Worm (Caenorhabditis elegans) whole organism, dauer: ENCODE measurements around the gene F07C4.10.

Experiments
- unc-62 ChIP-seq: sonication (generic microtip); optimal IDR thresholded peaks from 2 replicates; lab custom pipeline; 2017; ENCODE audit warnings: missing biosample characterization, missing genetic modification reagents, missing genetic modification characterization

F07C4.10 gene

DNA sequence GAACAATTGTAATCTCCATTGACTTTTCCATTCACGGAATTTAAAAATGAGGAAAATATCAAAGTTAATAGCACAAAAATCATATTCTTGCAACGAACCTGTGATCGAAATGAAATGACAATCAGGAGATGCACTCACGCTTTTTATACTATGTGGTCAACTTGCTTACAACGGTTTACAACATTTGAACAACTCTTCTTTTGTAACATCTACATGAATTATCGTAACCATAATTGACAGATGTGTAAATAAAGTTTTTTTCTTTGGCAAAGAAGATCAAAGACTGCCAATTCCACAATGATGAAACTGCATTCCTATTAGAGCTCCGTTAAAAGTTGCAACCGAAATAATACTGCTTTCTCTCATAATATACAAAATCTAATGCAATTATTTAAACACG lies at the start of gene F07C4.10:
Gene F07C4.10, minus strand, starts transcription at position 101 of the 400 bp plus-strand sequence.
- no peak for TF ChIP-seq unc-62 (GFP tag; lab: Kevin White, UChicago)

DNA sequence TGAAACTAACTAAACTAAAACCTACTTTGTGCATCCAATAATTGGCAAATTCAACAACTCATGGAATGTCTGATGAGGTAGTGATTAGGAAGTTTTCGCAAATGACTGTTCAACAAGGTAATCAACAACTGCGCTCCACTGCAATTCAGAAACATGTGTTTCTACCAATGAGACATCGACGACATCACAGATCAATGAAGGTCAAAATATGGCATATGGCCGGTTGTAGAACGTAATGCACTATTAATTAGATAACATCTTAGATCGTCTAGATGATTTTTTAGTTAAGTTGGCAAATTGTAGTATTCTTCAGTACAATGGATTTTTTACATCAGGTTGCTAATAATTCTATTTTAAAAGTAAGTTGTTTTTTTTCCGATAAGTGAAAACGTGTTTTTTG lies 46.5 kb upstream of the F07C4.10 start, which contains the start of the genes nhr-94 and nhr-152:
Gene nhr-94, minus strand, starts transcription at position 147 of the 400 bp plus-strand sequence.
Gene nhr-152, plus strand, starts transcription at position 162 of the 400 bp plus-strand sequence.
- no peak for TF ChIP-seq unc-62 (GFP tag; lab: Kevin White, UChicago)

DNA sequence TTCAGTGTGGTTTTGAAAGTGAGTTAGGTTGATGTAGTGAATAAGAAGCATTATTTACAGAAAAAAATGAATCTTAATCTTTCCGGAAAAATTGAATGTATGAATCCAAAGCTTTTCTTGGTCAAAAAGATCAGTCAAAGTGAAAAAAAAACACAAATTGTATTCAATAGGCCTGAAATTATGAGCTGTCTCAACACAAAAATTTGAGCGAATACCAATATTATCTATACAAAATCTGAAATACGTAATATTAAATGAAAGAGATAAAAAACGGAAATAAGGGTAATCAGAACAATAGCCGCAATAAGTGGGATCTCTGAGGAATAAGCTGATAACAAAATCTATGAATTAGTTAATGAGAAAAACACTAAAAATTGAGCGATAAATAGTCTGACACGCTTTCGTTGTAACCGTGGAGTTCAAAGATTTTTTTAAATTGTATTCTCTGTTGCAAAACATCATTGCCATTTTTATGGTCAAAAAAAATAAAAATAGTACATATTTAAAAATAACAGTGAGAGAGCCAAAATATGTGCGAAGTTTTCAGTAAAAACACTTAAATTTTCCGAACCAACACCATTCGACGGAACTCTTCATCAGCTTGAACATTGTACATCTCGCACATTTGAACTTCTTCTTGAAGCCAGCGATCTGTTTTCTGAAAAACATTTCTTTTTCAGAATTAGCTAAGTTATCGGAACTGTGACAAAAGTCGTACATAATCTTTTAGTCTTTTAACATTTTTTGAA lies 44.4 kb upstream of the F07C4.10 start, which contains the start of gene sre-11:
Gene sre-11, minus strand, starts transcription at position 51 of the 749 bp plus-strand sequence.
- no peak for TF ChIP-seq unc-62 (GFP tag; lab: Kevin White, UChicago)

DNA sequence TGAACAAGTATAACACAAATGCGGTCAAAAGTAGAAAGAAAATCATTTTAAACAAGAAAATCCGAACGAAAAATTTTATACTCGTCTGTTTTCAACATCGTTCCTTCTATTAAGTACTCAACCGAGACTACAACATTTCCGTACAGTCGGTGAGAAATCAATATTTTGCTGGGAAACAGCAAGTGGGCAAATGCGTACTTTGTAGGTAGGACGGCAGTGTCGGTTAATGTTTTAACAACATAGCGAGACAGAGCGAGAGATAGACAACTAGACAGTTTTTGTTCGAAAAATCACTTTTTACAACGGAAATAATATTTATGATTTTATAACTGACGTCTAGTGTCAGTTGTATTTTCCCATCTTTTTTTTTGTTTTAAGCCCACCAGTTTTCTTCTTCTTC lies 41.7 kb upstream of the F07C4.10 start, which contains the start of gene cyp-33A1:
Gene cyp-33A1, minus strand, starts transcription at position 72 of the 400 bp plus-strand sequence.
- no peak for TF ChIP-seq unc-62 (GFP tag; lab: Kevin White, UChicago)

DNA sequence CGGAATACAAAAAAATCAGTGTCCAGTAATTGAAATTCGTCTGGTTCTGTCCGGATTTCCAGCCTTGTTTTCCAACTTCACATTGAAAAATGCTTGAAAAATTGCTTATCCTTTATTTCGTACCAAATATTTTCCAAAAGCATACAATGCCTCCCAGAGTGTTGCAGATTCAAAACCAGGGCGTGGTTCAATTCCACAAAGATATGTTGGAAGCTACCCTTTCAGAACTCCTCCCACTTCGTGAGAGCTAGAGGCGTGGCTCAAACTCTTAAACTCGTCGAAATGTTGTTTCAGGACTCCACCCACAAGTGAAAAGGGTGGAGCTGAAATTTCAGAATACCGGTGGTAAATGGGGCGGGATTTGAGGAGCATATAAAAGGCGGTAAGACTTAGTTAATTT lies 36.2 kb upstream of the F07C4.10 start, which contains the start of gene C12D5.3:
Gene C12D5.3, plus strand, starts transcription at position 301 of the 400 bp plus-strand sequence.
- TF ChIP-seq unc-62 (GFP tag; lab: Kevin White, UChicago): no peak

DNA sequence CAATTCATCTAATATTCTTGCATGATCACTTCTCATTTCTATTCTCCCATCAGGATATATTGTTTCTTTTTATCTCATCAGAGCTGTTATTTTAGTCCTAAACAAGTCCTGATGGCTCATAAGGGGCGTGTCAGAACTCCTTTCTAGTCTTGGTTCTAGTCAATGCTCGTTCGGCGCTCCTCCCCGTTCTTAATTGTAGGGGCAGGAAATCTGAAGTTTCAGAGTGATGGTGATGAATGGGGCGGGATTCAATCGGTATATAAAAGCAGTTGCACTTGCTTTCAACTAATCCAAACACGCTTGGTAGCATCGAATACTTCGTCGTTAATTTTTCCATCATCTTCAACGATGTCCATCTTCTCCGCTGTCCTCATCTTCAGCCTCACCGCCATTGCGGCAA lies 32.6 kb upstream of the F07C4.10 start, which contains the start of gene C12D5.4:
Gene C12D5.4, plus strand, starts transcription at position 301 of the 400 bp plus-strand sequence.
- no peak for TF ChIP-seq unc-62 (GFP tag; lab: Kevin White, UChicago)

DNA sequence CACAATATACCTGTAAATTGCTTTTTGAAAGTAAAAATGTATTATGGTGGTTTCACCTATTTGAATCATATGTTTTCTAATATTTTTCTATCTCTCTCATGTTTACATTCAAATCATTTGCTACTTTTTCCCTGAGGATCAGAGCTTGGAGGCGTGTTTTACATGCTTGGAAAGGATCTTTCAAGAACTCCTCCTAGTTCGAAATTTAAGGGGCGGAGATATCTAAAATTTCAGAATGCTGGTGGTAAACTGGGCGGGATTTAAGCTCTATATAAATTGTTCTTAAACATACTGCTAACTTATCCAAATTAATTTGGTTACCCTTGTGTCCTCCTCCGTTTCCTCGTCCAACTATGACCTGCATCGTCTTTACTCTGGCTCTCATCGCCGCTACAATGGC lies 28.3 kb upstream of the F07C4.10 start, which contains the start of gene C12D5.5:
Gene C12D5.5, plus strand, starts transcription at position 301 of the 400 bp plus-strand sequence.
- TF ChIP-seq unc-62 (GFP tag; lab: Kevin White, UChicago): no peak

DNA sequence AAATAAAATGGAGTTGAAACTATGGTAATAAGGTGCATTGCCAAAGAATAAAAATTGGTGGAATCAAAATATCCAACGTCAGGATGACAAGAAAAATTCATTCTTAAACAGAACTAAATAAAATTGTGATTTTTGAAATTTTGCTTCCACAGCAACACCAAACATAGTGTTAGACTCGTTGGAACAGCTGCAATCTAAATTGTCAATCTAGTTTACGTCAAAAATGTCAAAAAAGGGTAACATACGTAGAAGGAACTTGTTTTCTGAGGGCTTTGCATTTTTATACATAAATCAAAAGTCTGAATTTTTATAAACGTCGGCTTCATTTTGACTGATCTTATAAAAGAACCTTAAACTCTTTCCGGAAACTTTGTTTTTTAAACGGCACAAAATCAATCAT lies 13.9 kb upstream of the F07C4.10 start, which contains the start of gene srh-200:
Gene srh-200, minus strand, starts transcription at position 101 of the 400 bp plus-strand sequence.
- no peak for TF ChIP-seq unc-62 (GFP tag; lab: Kevin White, UChicago)

DNA sequence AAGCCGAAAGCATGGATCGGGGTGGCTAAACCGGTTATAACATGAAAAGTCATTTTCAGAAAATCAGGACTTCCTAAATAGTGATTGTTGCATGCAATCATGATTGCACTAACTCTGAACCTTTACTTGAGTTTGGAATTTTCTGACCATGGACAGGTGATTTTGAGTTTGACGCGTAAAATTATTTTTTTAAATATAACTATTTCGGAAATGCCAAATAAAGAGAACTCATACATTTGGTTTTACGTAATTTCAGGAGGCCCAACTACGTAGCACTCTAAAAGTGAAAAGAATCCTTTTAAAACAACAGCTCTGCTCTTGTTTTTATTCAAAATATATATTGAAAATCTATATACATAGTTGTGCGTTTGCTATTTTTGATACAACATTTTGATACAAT lies 12.1 kb upstream of the F07C4.10 start, which contains the start of gene srh-234:
Gene srh-234, minus strand, starts transcription at position 101 of the 400 bp plus-strand sequence.
- no peak for TF ChIP-seq unc-62 (GFP tag; lab: Kevin White, UChicago)

DNA sequence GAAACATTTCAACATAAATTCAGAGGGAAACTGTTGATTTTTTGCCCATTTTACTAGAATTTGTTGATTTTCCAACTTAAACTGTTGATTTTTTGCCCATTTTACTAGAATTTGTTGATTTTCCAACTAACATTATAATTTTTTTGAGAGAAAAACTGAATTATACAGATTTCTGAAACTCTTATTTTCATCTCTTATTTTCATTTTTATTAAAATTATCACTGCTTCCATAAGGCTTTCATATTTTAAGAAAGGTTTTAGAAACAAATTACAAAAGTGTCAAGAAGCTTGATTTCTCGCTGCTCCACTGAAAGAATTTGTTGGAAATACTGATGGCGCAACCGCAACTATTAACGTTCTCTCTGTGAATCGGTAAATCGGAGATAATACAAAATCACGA lies 10.3 kb upstream of the F07C4.10 start:
- no peak for TF ChIP-seq unc-62 (GFP tag; lab: Kevin White, UChicago)

DNA sequence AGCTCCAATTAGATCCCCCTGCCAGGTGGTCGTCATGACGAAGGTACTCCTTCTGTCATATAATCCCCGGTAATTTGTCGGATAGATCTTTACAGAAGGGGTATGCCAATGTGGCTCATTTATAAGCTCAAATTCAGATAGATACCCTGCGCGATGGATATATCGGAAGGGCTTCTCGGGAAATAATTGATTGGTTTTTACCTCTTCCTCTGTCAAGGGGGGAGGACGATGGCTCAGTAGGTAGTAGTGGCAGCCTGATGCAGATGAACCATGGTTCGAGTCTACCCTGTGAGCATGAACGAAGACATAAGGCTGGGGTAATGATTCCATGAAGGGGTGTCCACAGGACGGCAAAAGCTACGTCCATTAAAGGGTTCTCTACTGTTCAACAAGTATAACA lies 7.5 kb upstream of the F07C4.10 start:
- no peak for TF ChIP-seq unc-62 (GFP tag; lab: Kevin White, UChicago)

DNA sequence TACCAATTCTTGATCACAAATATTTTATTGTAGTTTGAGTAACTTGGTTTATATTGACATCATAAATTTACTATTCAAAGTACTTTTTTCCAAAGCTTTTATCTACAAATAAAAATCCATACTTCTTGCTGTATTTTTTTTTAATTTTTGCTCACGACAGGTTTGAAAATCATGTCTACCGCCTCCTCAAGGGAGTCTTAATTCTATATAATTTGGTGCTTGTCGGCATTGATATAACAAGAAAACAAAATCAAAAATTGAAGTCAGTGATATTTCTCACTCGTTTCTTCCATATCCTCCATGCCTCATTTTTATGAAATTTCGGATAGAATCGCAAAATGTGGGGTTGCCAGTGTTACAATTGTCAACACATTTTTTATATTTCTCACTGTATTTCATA lies 5.8 kb upstream of the F07C4.10 start, which contains the start of gene str-47:
Gene str-47, plus strand, starts transcription at position 301 of the 400 bp plus-strand sequence.
- TF ChIP-seq unc-62 (GFP tag; lab: Kevin White, UChicago): no peak

DNA sequence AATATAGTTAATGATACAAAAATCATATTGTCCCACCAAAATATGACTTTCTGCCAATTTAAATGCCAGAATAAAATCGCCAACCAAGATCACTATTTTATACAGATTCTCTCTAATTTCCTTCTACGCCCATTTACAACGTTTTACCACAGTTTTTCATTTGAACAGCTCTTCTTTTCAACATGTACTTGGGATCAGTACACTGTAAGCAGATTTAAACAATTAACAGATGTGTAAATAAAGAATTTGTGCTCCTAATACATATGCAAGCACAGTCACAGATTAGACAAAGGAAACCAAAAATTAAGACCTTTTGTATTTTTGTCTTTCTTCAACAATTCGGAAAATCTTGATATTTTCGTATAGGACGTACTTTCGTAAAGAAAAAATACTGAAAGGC lies 3.7 kb upstream of the F07C4.10 start, which contains the start of gene F07C4.11:
Gene F07C4.11, minus strand, starts transcription at position 101 of the 400 bp plus-strand sequence.
- no peak for TF ChIP-seq unc-62 (GFP tag; lab: Kevin White, UChicago)

DNA sequence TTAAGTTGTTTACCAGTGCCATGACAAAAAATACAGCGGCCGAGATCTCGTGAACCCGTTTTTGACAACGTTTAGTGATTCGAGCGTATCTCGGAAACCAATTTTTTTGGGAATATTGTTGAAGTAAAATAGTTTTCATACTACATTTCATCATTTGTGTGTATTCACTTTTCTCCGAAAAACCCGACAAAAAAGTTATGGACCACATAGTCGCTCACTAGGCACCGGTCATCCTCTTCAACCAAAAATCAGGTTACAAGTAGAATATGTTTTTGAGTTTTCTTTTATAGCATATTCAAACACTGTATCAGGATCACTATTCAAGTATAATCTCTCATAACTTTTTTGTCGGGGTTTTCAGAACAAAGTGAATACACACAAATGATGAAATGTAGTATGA lies 2.0 kb upstream of the F07C4.10 start:
- no peak for TF ChIP-seq unc-62 (GFP tag; lab: Kevin White, UChicago)

DNA sequence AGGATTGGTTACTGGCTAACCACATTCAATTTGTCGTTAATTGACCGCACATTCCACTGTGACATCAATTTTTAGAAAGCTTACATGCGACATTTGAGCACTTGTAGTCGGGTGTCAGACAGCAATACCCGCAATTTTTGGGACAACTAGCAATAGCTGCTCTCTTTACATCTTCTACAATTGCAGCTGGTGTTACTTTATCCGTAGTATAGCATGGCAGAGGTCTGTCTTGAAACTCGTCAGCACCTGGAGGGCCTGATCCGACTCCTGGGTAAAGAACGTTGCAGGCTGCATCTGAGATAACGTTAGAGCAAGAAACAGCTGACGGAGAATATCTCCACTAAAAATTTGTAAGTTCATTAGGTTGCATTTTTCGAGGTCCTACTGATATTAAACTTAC lies 331 bp downstream of the F07C4.10 start:
- no peak for TF ChIP-seq unc-62 (GFP tag; lab: Kevin White, UChicago)

DNA sequence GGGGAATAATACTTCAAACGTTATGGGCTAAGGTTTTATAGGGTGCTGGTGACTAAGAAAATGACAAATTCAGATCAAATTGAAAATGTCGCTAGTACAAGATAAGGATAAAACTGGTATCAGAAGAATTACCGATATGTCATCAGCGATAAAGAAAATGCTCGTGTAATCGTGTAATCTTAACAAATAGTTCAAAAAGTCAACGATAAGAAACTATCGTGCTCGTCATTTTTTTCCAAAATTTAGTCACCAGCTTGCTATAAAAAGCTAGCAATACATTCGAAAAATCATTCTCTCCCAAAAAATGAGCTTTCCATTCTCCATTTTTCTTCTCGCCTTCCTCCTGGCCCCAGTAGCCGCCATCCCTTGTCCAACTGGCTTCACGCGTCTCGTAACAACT lies 1.9 kb downstream of the F07C4.10 start, which contains the start of gene clec-45:
Gene clec-45, plus strand, starts transcription at position 301 of the 400 bp plus-strand sequence.
- TF ChIP-seq unc-62 (GFP tag; lab: Kevin White, UChicago): no peak
